Worm (Caenorhabditis elegans) whole organism, late embryonic: ENCODE measurements around the gene srh-10.

ENCODE experiments used
- C38D4.7 ChIP-seq: fragments of 200-800 bp; sonication (Bioruptor generic); optimal IDR thresholded peaks from 2 replicates; lab custom pipeline; 2018; ENCODE audit warnings: mild to moderate bottlenecking, missing genetic modification characterization, moderate library complexity, missing compliant biosample characterization
- F13H6.1 ChIP-seq: sonication (generic microtip); optimal IDR thresholded peaks from 2 replicates; lab custom pipeline; 2016; ENCODE audit warnings: missing genetic modification characterization, missing compliant biosample characterization
- K02D7.2 ChIP-seq: sonication (generic microtip); optimal IDR thresholded peaks from 2 replicates; lab custom pipeline; 2017; ENCODE audit warnings: mild to moderate bottlenecking, missing genetic modification characterization, missing compliant biosample characterization
- K09A11.1 ChIP-seq: sonication (generic microtip); optimal IDR thresholded peaks from 2 replicates; lab custom pipeline; 2017; ENCODE audit warnings: antibody characterized with exemption, mild to moderate bottlenecking, missing genetic modification characterization, missing compliant biosample characterization; ENCODE audit not compliant: insufficient read depth
- ahr-1 ChIP-seq: sonication (generic microtip); optimal IDR thresholded peaks from 2 replicates; lab custom pipeline; 2016; ENCODE audit warnings: missing genetic modification characterization, missing compliant biosample characterization
- ceh-14 ChIP-seq: sonication (generic microtip); optimal IDR thresholded peaks from 2 replicates; lab custom pipeline; 2016; ENCODE audit warnings: missing genotype, missing genetic modification characterization, missing compliant biosample characterization
- ceh-18 ChIP-seq: sonication (generic microtip); optimal IDR thresholded peaks from 2 replicates; lab custom pipeline; 2016; ENCODE audit warnings: missing genetic modification characterization, missing compliant biosample characterization
- ceh-2 ChIP-seq: sonication (generic microtip); optimal IDR thresholded peaks from 2 replicates; lab custom pipeline; 2016; ENCODE audit warnings: missing genotype, missing genetic modification characterization, missing compliant biosample characterization
- ceh-24 ChIP-seq: sonication (generic microtip); optimal IDR thresholded peaks from 2 replicates; lab custom pipeline; 2016; ENCODE audit warnings: mild to moderate bottlenecking, missing genetic modification characterization, missing compliant biosample characterization
- ceh-30 ChIP-seq: fragments of 150-350 bp; optimal IDR thresholded peaks from 2 replicates; lab custom pipeline; 2014; ENCODE audit warnings: missing biosample characterization, missing genetic modification characterization
- ceh-34 ChIP-seq: sonication (generic microtip); optimal IDR thresholded peaks from 2 replicates; lab custom pipeline; 2016; ENCODE audit warnings: mild to moderate bottlenecking, missing genetic modification characterization, missing compliant biosample characterization
- ceh-45 ChIP-seq: fragments of 200-800 bp; sonication (Bioruptor generic); IDR thresholded peaks from 2 replicates; pipeline ENCODE4 v1.3.6; 2022; ENCODE audit warnings: missing genetic modification reagents, missing genetic modification characterization, missing compliant biosample characterization
- ceh-6 ChIP-seq: fragments of 200-800 bp; sonication (Bioruptor generic); optimal IDR thresholded peaks from 2 replicates; lab custom pipeline; 2018; ENCODE audit warnings: mild to moderate bottlenecking, missing genetic modification characterization, missing compliant biosample characterization
- dmd-4 ChIP-seq: sonication (generic microtip); optimal IDR thresholded peaks from 2 replicates; lab custom pipeline; 2016; ENCODE audit warnings: borderline replicate concordance, missing genetic modification characterization, missing compliant biosample characterization
- dve-1 ChIP-seq: sonication (generic microtip); optimal IDR thresholded peaks from 2 replicates; lab custom pipeline; 2017; ENCODE audit warnings: antibody characterized with exemption, mild to moderate bottlenecking, missing genetic modification characterization, missing compliant biosample characterization
- elt-4 ChIP-seq: sonication (generic microtip); optimal IDR thresholded peaks from 2 replicates; lab custom pipeline; 2016; ENCODE audit warnings: missing genetic modification characterization, missing compliant biosample characterization
- fax-1 ChIP-seq: sonication (generic microtip); optimal IDR thresholded peaks from 2 replicates; lab custom pipeline; 2016; ENCODE audit warnings: missing genotype, missing genetic modification characterization, missing compliant biosample characterization
- fkh-10 ChIP-seq: fragments of 150-350 bp; optimal IDR thresholded peaks from 2 replicates; lab custom pipeline; 2014; ENCODE audit warnings: missing biosample characterization, missing genetic modification reagents, missing genetic modification characterization
- fkh-6 ChIP-seq: sonication (generic microtip); optimal IDR thresholded peaks from 2 replicates; lab custom pipeline; 2016; ENCODE audit warnings: missing genetic modification characterization, missing compliant biosample characterization
- gmeb-2 ChIP-seq: sonication (generic microtip); optimal IDR thresholded peaks from 2 replicates; lab custom pipeline; 2016; ENCODE audit warnings: missing genetic modification characterization, inconsistent platforms, missing compliant biosample characterization
- hlh-13 ChIP-seq: fragments of 200-800 bp; sonication (Bioruptor generic); optimal IDR thresholded peaks from 2 replicates; lab custom pipeline; 2018; ENCODE audit warnings: mild to moderate bottlenecking, missing genetic modification characterization, missing compliant biosample characterization
- hlh-30 ChIP-seq: sonication (generic microtip); optimal IDR thresholded peaks from 2 replicates; lab custom pipeline; 2017; ENCODE audit warnings: antibody characterized with exemption, missing genetic modification characterization, missing compliant biosample characterization; ENCODE audit not compliant: insufficient read depth
- hlh-6 ChIP-seq: sonication (generic microtip); optimal IDR thresholded peaks from 2 replicates; lab custom pipeline; 2016; ENCODE audit warnings: missing genotype, missing genetic modification characterization, missing compliant biosample characterization
- hlh-8 ChIP-seq: sonication (generic microtip); optimal IDR thresholded peaks from 2 replicates; lab custom pipeline; 2016; ENCODE audit warnings: missing genotype, missing genetic modification characterization, missing compliant biosample characterization
- lim-6 ChIP-seq: sonication (generic microtip); optimal IDR thresholded peaks from 2 replicates; lab custom pipeline; 2016; ENCODE audit warnings: missing genetic modification characterization, missing compliant biosample characterization
- lin-11 ChIP-seq: fragments of 200-800 bp; sonication (Bioruptor generic); optimal IDR thresholded peaks from 2 replicates; lab custom pipeline; 2018; ENCODE audit warnings: mild to moderate bottlenecking, missing genetic modification characterization, missing compliant biosample characterization
- nfya-1 ChIP-seq: sonication (generic microtip); optimal IDR thresholded peaks from 2 replicates; lab custom pipeline; 2017; ENCODE audit warnings: missing genetic modification characterization, mild to moderate bottlenecking, missing compliant biosample characterization, antibody characterized with exemption, moderate library complexity
- nhr-11 ChIP-seq: fragments of 150-350 bp; optimal IDR thresholded peaks from 2 replicates; lab custom pipeline; 2014; ENCODE audit warnings: missing biosample characterization, missing genetic modification characterization
- nhr-232 ChIP-seq: sonication (generic microtip); optimal IDR thresholded peaks from 2 replicates; lab custom pipeline; 2016; ENCODE audit warnings: missing genetic modification characterization, missing compliant biosample characterization
- npax-4 ChIP-seq: sonication (generic microtip); optimal IDR thresholded peaks from 2 replicates; lab custom pipeline; 2016; ENCODE audit warnings: missing genetic modification characterization, missing compliant biosample characterization
- odd-2 ChIP-seq: sonication (generic microtip); optimal IDR thresholded peaks from 2 replicates; lab custom pipeline; 2017; ENCODE audit warnings: antibody characterized with exemption, mild to moderate bottlenecking, missing genetic modification characterization, missing compliant biosample characterization
- pag-3 ChIP-seq: sonication (generic microtip); optimal IDR thresholded peaks from 2 replicates; lab custom pipeline; 2016; ENCODE audit warnings: missing compliant biosample characterization, missing genetic modification characterization, borderline replicate concordance
- pax-1 ChIP-seq: fragments of 150-350 bp; optimal IDR thresholded peaks from 2 replicates; lab custom pipeline; 2014; ENCODE audit warnings: missing biosample characterization, missing genetic modification characterization
- pha-2 ChIP-seq: sonication (generic microtip); optimal IDR thresholded peaks from 2 replicates; lab custom pipeline; 2017; ENCODE audit warnings: mild to moderate bottlenecking, missing genetic modification characterization, missing compliant biosample characterization
- pha-4 ChIP-seq: fragments of 150-350 bp; optimal IDR thresholded peaks from 2 replicates; lab custom pipeline; 2018; ENCODE audit warnings: missing biosample characterization, missing genetic modification reagents, missing genetic modification characterization
- pqm-1 ChIP-seq: sonication (generic microtip); optimal IDR thresholded peaks from 2 replicates; lab custom pipeline; 2016; ENCODE audit warnings: missing genetic modification characterization, missing compliant biosample characterization
- ref-2 ChIP-seq: sonication (generic microtip); optimal IDR thresholded peaks from 2 replicates; lab custom pipeline; 2016; ENCODE audit warnings: missing genetic modification characterization, missing compliant biosample characterization
- sdc-2 ChIP-seq: sonication (generic microtip); optimal IDR thresholded peaks from 2 replicates; lab custom pipeline; 2016; ENCODE audit warnings: missing genotype, missing genetic modification characterization, missing compliant biosample characterization
- sox-2 ChIP-seq: fragments of 200-800 bp; sonication (Bioruptor generic); IDR thresholded peaks from 2 replicates; pipeline ENCODE4 v1.3.6; 2022; ENCODE audit warnings: missing genetic modification reagents, missing genetic modification characterization, missing compliant biosample characterization
- sox-4 ChIP-seq: sonication (generic microtip); optimal IDR thresholded peaks from 2 replicates; lab custom pipeline; 2017; ENCODE audit warnings: mild to moderate bottlenecking, missing genetic modification characterization, inconsistent platforms, missing compliant biosample characterization
- ttx-3 ChIP-seq: sonication (generic microtip); optimal IDR thresholded peaks from 2 replicates; lab custom pipeline; 2016; ENCODE audit warnings: missing genetic modification reagents, missing genetic modification characterization, missing compliant biosample characterization
- unc-3 ChIP-seq, 2 experiments: fragments of 200-800 bp in 1 of 2; sonication (Bioruptor generic) in 1 of 2; sonication (generic microtip) in 1 of 2; conservative IDR thresholded peaks in 1 of 2; optimal IDR thresholded peaks in 1 of 2; 2 replicates each; pipeline versions ENCODE4 v1.3.6 to Lab custom; 2016 to 2022; ENCODE audit warnings: missing compliant biosample characterization in 2 of 2, missing genetic modification characterization in 2 of 2, missing genetic modification reagents in 1 of 2
- unc-42 ChIP-seq: sonication (generic microtip); optimal IDR thresholded peaks from 2 replicates; lab custom pipeline; 2016; ENCODE audit warnings: missing genotype, missing genetic modification characterization, missing compliant biosample characterization
- unc-55 ChIP-seq: sonication (generic microtip); optimal IDR thresholded peaks from 2 replicates; lab custom pipeline; 2017; ENCODE audit warnings: missing biosample characterization, missing genetic modification reagents, missing genetic modification characterization
- zip-5 ChIP-seq: sonication (generic microtip); optimal IDR thresholded peaks from 2 replicates; lab custom pipeline; 2016; ENCODE audit warnings: missing genetic modification characterization, missing compliant biosample characterization
- ztf-16 ChIP-seq: sonication (generic microtip); optimal IDR thresholded peaks from 2 replicates; lab custom pipeline; 2017; ENCODE audit warnings: missing genetic modification characterization, missing compliant biosample characterization

srh-10 gene

DNA sequence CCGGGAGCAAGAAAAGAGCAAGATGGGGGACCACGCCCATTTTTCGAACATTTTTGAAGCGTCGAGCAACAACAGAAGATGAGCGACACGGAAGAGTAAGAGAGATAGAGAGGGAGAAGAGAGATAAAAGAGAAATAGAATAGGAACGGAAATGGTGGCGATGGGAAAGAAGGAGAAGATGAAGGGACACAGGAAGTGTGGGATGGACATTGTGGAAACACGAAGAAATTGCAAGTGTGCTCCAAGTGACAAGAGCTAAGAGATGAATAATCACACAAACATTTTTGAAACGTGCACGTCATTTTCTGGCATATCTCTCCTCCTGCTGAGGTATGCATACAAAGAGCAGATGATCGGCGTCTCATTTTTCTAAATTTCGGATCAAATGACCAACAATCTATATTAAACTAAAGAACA, 36.4 kb downstream of the srh-10 start (continued):
- TF ChIP-seq sox-4 (tag; lab: Kevin White, UChicago): no peak
- TF ChIP-seq pax-1 (tag; lab: Kevin White, UChicago): no peak
- no peak for TF ChIP-seq npax-4 (tag; lab: Kevin White, UChicago)
- TF ChIP-seq ceh-30 (tag; lab: Kevin White, UChicago): no peak
- no peak for TF ChIP-seq pha-4
- no peak for TF ChIP-seq ahr-1
- no peak for TF ChIP-seq ztf-16
- no peak for TF ChIP-seq ceh-6 (GFP tag; lab: Kevin White, UChicago)
- TF ChIP-seq fax-1 (tag; lab: Kevin White, UChicago): no peak
- no peak for TF ChIP-seq dve-1 (tag; lab: Kevin White, UChicago)
- TF ChIP-seq hlh-6: no peak
- TF ChIP-seq pqm-1 (tag; lab: Kevin White, UChicago): no peak
- TF ChIP-seq hlh-13: no peak
- no peak for TF ChIP-seq ceh-2 (tag; lab: Kevin White, UChicago)
- no peak for TF ChIP-seq nhr-232 (tag; lab: Kevin White, UChicago)
- no peak for TF ChIP-seq dmd-4
- no peak for TF ChIP-seq K09A11.1 (tag; lab: Kevin White, UChicago)
- TF ChIP-seq nhr-11 (tag; lab: Kevin White, UChicago): no peak
- no peak for TF ChIP-seq zip-5
- peak; percentile 24 for TF ChIP-seq unc-42 (tag; lab: Kevin White, UChicago)
- no peak for TF ChIP-seq fkh-10 (GFP tag; lab: Kevin White, UChicago)
- TF ChIP-seq ref-2 (tag; lab: Kevin White, UChicago): no peak
- no peak for TF ChIP-seq ceh-14 (tag; lab: Kevin White, UChicago)
- no peak for TF ChIP-seq ttx-3 (tag; lab: Kevin White, UChicago)
- TF ChIP-seq ceh-34 (tag; lab: Kevin White, UChicago): peak; percentile 70
- TF ChIP-seq K02D7.2 (tag; lab: Kevin White, UChicago): no peak
- TF ChIP-seq nfya-1 (tag; lab: Kevin White, UChicago): peak; percentile 10
- no peak for TF ChIP-seq pha-2 (tag; lab: Kevin White, UChicago)
- TF ChIP-seq gmeb-2 (tag; lab: Kevin White, UChicago): no peak
- no peak for TF ChIP-seq odd-2 (tag; lab: Kevin White, UChicago)
- no peak for TF ChIP-seq sdc-2 (tag; lab: Kevin White, UChicago)
- no peak for TF ChIP-seq pag-3
- TF ChIP-seq ceh-18 (tag; lab: Kevin White, UChicago): peak; percentile 78
- TF ChIP-seq hlh-8: no peak
- TF ChIP-seq hlh-30 (tag; lab: Kevin White, UChicago): no peak
- no peak for TF ChIP-seq C38D4.7 (GFP tag; lab: Kevin White, UChicago)
- TF ChIP-seq lim-6 (tag; lab: Kevin White, UChicago): no peak
- TF ChIP-seq unc-55 (GFP tag; lab: Kevin White, UChicago): peak; percentile 68
- no peak for TF ChIP-seq fkh-6 (tag; lab: Kevin White, UChicago)
- TF ChIP-seq lin-11: no peak
- no peak for TF ChIP-seq unc-3 (GFP tag; conservative IDR thresholded peaks at IDR 0.05; lab: Robert Waterston, UW)
- TF ChIP-seq unc-3 (tag; optimal IDR thresholded peaks at IDR 0.05; lab: Kevin White, UChicago): no peak
- no peak for TF ChIP-seq ceh-45 (GFP tag; lab: Robert Waterston, UW)
- TF ChIP-seq sox-2: no peak
- TF ChIP-seq elt-4: no peak
- no peak for TF ChIP-seq ceh-24 (tag; lab: Kevin White, UChicago)
- TF ChIP-seq F13H6.1 (tag; lab: Kevin White, UChicago): no peak
